Fruit fly (Drosophila melanogaster) whole organism, prepupa: ENCODE results near the gene Npc2e.

Experiments used
- CG8319 ChIP-seq: fragments of 200-800 bp; sonication (Bioruptor generic); optimal IDR thresholded peaks from 3 replicates; lab custom pipeline; 2016; ENCODE audit warnings: missing biosample characterization, missing genetic modification characterization
- Eip78C ChIP-seq: fragments of 200-800 bp; sonication (Bioruptor generic); peaks from one replicate; lab custom pipeline; 2016; ENCODE audit warnings: missing biosample characterization, missing genetic modification characterization
- Ets96B ChIP-seq: fragments of 200-800 bp; optimal IDR thresholded peaks from 2 replicates; lab custom pipeline; 2019; ENCODE audit warnings: missing biosample characterization, mild to moderate bottlenecking, missing genetic modification characterization, moderate library complexity
- Sox102F ChIP-seq: fragments of 200-800 bp; sonication (Bioruptor generic); optimal IDR thresholded peaks from 2 replicates; lab custom pipeline; 2016; ENCODE audit warnings: missing biosample characterization, mild to moderate bottlenecking, missing genetic modification characterization
- pdm3 ChIP-seq: fragments of 200-800 bp; sonication (Bioruptor generic); optimal IDR thresholded peaks from 3 replicates; lab custom pipeline; 2016; ENCODE audit warnings: missing biosample characterization, missing genetic modification characterization

dm6 chr3R:10081469-10082111 is 28.5 kb downstream of the Npc2e start:
- no peak for TF ChIP-seq Sox102F
- no peak for TF ChIP-seq CG8319
- peak; percentile 19 for TF ChIP-seq Ets96B (tag; lab: Kevin White, UChicago)
- no peak for TF ChIP-seq pdm3 (GFP tag; lab: Kevin White, UChicago)
- TF ChIP-seq Eip78C (GFP tag; lab: Kevin White, UChicago), result peak; percentile 60
